Fruit fly (Drosophila melanogaster): ENCODE data around the gene CG14840.

Gene CG14840

dm6 chr3R:14275519-14276172 lies 14.6 kb upstream of the CG14840 start:
- no peak for TF ChIP-seq CG17801 (GFP tag; optimal IDR thresholded peaks at IDR 0.05; ENCODE audit: partially characterized antibody)

- no peak for TF ChIP-seq CG17801 (GFP tag; optimal IDR thresholded peaks at IDR 0.05; ENCODE audit: partially characterized antibody)
Observed at dm6 chr3R:14262087-14262486, 1.1 kb upstream of the CG14840 start, which contains the start of the genes CG14839 and CG14841. CG14839 (plus strand) TSS chr3R:14262387. CG14841 (minus strand) TSS chr3R:14262418.

dm6 chr3R:14259821-14260220 lies 1.2 kb downstream of the CG14840 start, which contains the start of gene MetRS-m:
MetRS-m (minus strand) TSS chr3R:14259991.
- TF ChIP-seq CG17801 (GFP tag; optimal IDR thresholded peaks at IDR 0.05; ENCODE audit: partially characterized antibody): no peak

- no peak for TF ChIP-seq CG17801 (GFP tag; optimal IDR thresholded peaks at IDR 0.05; ENCODE audit: partially characterized antibody)
Observed at dm6 chr3R:14255808-14256207, 5.2 kb downstream of the CG14840 start, which contains the start of gene CG43179. CG43179 (plus strand) TSS chr3R:14256108.

- no peak for TF ChIP-seq CG17801 (GFP tag; optimal IDR thresholded peaks at IDR 0.05; ENCODE audit: partially characterized antibody)
Observed at dm6 chr3R:14245371-14245770, 15.6 kb downstream of the CG14840 start, which contains the start of gene CG9616. CG9616 (minus strand) TSS chr3R:14245471.

dm6 chr3R:14244577-14244976 lies 16.4 kb downstream of the CG14840 start, which contains the start of gene CG43291:
CG43291 (minus strand) TSS chr3R:14244677.
- TF ChIP-seq CG17801 (GFP tag; optimal IDR thresholded peaks at IDR 0.05; ENCODE audit: partially characterized antibody): no peak

dm6 chr3R:14229045-14229444 lies 32.0 kb downstream of the CG14840 start, which contains the start of gene CG9624:
CG9624 (minus strand) TSS chr3R:14229145.
- no peak for TF ChIP-seq CG17801 (GFP tag; optimal IDR thresholded peaks at IDR 0.05; ENCODE audit: partially characterized antibody)

- TF ChIP-seq CG17801 (GFP tag; optimal IDR thresholded peaks at IDR 0.05; ENCODE audit: partially characterized antibody): no peak
Observed at dm6 chr3R:14226662-14227061, 34.4 kb downstream of the CG14840 start, which contains the start of gene CG9631. CG9631 (minus strand) TSS chr3R:14226762.

- TF ChIP-seq CG17801 (GFP tag; optimal IDR thresholded peaks at IDR 0.05; ENCODE audit: partially characterized antibody): no peak
Observed at dm6 chr3R:14224105-14224574, 36.9 kb downstream of the CG14840 start, which contains the start of gene Sp212. Sp212 (minus strand) TSS chr3R:14224155.

- TF ChIP-seq CG17801 (GFP tag; optimal IDR thresholded peaks at IDR 0.05; ENCODE audit: partially characterized antibody): no peak
Observed at dm6 chr3R:14221484-14221883, 39.5 kb downstream of the CG14840 start, which contains the start of gene CG33109. CG33109 (minus strand) TSS chr3R:14221584.

- TF ChIP-seq CG17801 (GFP tag; optimal IDR thresholded peaks at IDR 0.05; ENCODE audit: partially characterized antibody): no peak
Observed at dm6 chr3R:14220105-14220504, 40.9 kb downstream of the CG14840 start, which contains the start of gene CG31326. CG31326 (minus strand) TSS chr3R:14220205.

- TF ChIP-seq CG17801 (GFP tag; optimal IDR thresholded peaks at IDR 0.05; ENCODE audit: partially characterized antibody): no peak
Observed at dm6 chr3R:14217839-14218238, 43.2 kb downstream of the CG14840 start, which contains the start of gene CG9649. CG9649 (minus strand) TSS chr3R:14217882.

- TF ChIP-seq CG17801 (GFP tag; optimal IDR thresholded peaks at IDR 0.05; ENCODE audit: partially characterized antibody): no peak
Observed at dm6 chr3R:14214776-14215175, 46.2 kb downstream of the CG14840 start, which contains the start of gene Dop1R1. Dop1R1 (minus strand) TSS chr3R:14214810.

Measured in ovary, adult (tissue).